Fruit fly (Drosophila melanogaster) ovary, adult (tissue): Measurements from ENCODE around the gene ckd.
A peak's percentile ranks its signal among the peaks of the same experiment; 100 is the strongest.

Experiments
- CG17801 ChIP-seq: fragments of 200-800 bp; optimal IDR thresholded peaks from 2 replicates; lab custom pipeline; 2019; ENCODE audit warnings: missing biosample characterization, mild to moderate bottlenecking, missing genetic modification characterization, moderate library complexity; ENCODE audit not compliant: partially characterized antibody

ckd gene

dm6 chr3L:3301171-3301738, 43.6 kb downstream of the ckd start:
- peak; percentile 9 for TF ChIP-seq CG17801 (GFP tag; lab: Kevin White, UChicago)

- peak; percentile 72 for TF ChIP-seq CG17801 (GFP tag; lab: Kevin White, UChicago)
Measured at dm6 chr3L:3303087-3303526, 45.4 kb downstream of the ckd start, which contains the start of gene CG14968. Gene CG14968, minus strand, starts transcription at chr3L:3303112.

dm6 chr3L:3303534-3304459, 46.1 kb downstream of the ckd start, which contains the start of gene ZnT63C:
Gene ZnT63C, plus strand, starts transcription at chr3L:3303708.
- TF ChIP-seq CG17801 (GFP tag; lab: Kevin White, UChicago): peak; percentile 18

- no peak for TF ChIP-seq CG17801 (GFP tag; lab: Kevin White, UChicago)
Measured at dm6 chr3L:3304740-3305139, 47.1 kb downstream of the ckd start.

- TF ChIP-seq CG17801 (GFP tag; lab: Kevin White, UChicago): no peak
Measured at dm6 chr3L:3305430-3305829, 47.8 kb downstream of the ckd start.

dm6 chr3L:3306515-3306914, 48.8 kb downstream of the ckd start:
- TF ChIP-seq CG17801 (GFP tag; lab: Kevin White, UChicago): no peak

dm6 chr3L:3307593-3307992, 49.9 kb downstream of the ckd start:
- no peak for TF ChIP-seq CG17801 (GFP tag; lab: Kevin White, UChicago)

- TF ChIP-seq CG17801 (GFP tag; lab: Kevin White, UChicago): no peak
Measured at dm6 chr3L:3308676-3309613, 51.3 kb downstream of the ckd start.

- TF ChIP-seq CG17801 (GFP tag; lab: Kevin White, UChicago): no peak
Measured at dm6 chr3L:3314049-3314448, 56.4 kb downstream of the ckd start, which contains the start of gene Drsl2. Gene Drsl2, plus strand, starts transcription at chr3L:3314349.

- no peak for TF ChIP-seq CG17801 (GFP tag; lab: Kevin White, UChicago)
Measured at dm6 chr3L:3314696-3315095, 57.0 kb downstream of the ckd start, which contains the start of gene Drsl3. Gene Drsl3, plus strand, starts transcription at chr3L:3314996.

dm6 chr3L:3315288-3315687, 57.6 kb downstream of the ckd start, which contains the start of gene Drsl4:
Gene Drsl4, plus strand, starts transcription at chr3L:3315620.
- TF ChIP-seq CG17801 (GFP tag; lab: Kevin White, UChicago): no peak

- no peak for TF ChIP-seq CG17801 (GFP tag; lab: Kevin White, UChicago)
Measured at dm6 chr3L:3316441-3316840, 58.8 kb downstream of the ckd start, which contains the start of gene Drsl5. Gene Drsl5, plus strand, starts transcription at chr3L:3316781.
